Fruit fly (Drosophila melanogaster) whole organism, embryonic: ENCODE data around the gene Drice.

ENCODE experiments used
- Atf6 ChIP-seq: fragments of 200-800 bp; sonication (Bioruptor generic); IDR thresholded peaks from 2 replicates; pipeline ENCODE4 v1.3.6; 2022; ENCODE audit warnings: missing biosample characterization, missing genetic modification characterization
- Bdp1 ChIP-seq: fragments of 200-800 bp; sonication (Bioruptor generic); optimal IDR thresholded peaks from 3 replicates; lab custom pipeline; 2016; ENCODE audit warnings: missing biosample characterization, missing genetic modification characterization
- CG10543 ChIP-seq: fragments of 200-800 bp; sonication (Bioruptor generic); optimal IDR thresholded peaks from 3 replicates; lab custom pipeline; 2017; ENCODE audit warnings: missing biosample characterization, mild to moderate bottlenecking, missing genetic modification characterization, moderate library complexity
- CG10959 ChIP-seq: fragments of 200-800 bp; sonication (Bioruptor generic); IDR thresholded peaks from 2 replicates; pipeline ENCODE4 v1.3.6; 2022; ENCODE audit warnings: missing biosample characterization, missing genetic modification characterization
- CG12391 ChIP-seq: fragments of 200-800 bp; sonication (Bioruptor generic); optimal IDR thresholded peaks from 3 replicates; lab custom pipeline; 2018; ENCODE audit warnings: missing biosample characterization, mild to moderate bottlenecking, missing genetic modification characterization, moderate library complexity
- CG1529 ChIP-seq: fragments of 200-800 bp; sonication (Bioruptor generic); optimal IDR thresholded peaks from 3 replicates; lab custom pipeline; 2018; ENCODE audit warnings: missing biosample characterization, missing genetic modification characterization
- CG1603 ChIP-seq: fragments of 200-800 bp; sonication (Bioruptor generic); optimal IDR thresholded peaks from 2 replicates; lab custom pipeline; 2019; ENCODE audit warnings: missing biosample characterization, mild to moderate bottlenecking, missing genetic modification characterization, moderate library complexity
- CG17328 ChIP-seq: fragments of 200-800 bp; sonication (Bioruptor generic); IDR thresholded peaks from 2 replicates; pipeline ENCODE4 v1.3.6; 2022; ENCODE audit warnings: missing biosample characterization, missing genetic modification characterization
- CG2116 ChIP-seq: fragments of 200-800 bp; sonication (Bioruptor generic); optimal IDR thresholded peaks from 3 replicates; lab custom pipeline; 2018; ENCODE audit warnings: missing biosample characterization, mild to moderate bottlenecking, missing genetic modification characterization
- CG2678 ChIP-seq: fragments of 200-800 bp; sonication (Bioruptor generic); optimal IDR thresholded peaks from 3 replicates; lab custom pipeline; 2019; ENCODE audit warnings: missing biosample characterization, mild to moderate bottlenecking, missing genetic modification characterization, moderate library complexity
- CG3163 ChIP-seq: fragments of 200-800 bp; sonication (Bioruptor generic); optimal IDR thresholded peaks from 3 replicates; lab custom pipeline; 2016; ENCODE audit warnings: missing biosample characterization, missing genetic modification characterization
- CG42726 ChIP-seq: fragments of 200-800 bp; sonication (Bioruptor generic); IDR thresholded peaks from 2 replicates; pipeline ENCODE4 v1.3.6; 2022; ENCODE audit warnings: missing biosample characterization, missing genetic modification characterization; ENCODE audit not compliant: partially characterized antibody
- CG4707 ChIP-seq: fragments of 200-800 bp; sonication (Bioruptor generic); optimal IDR thresholded peaks from 2 replicates; lab custom pipeline; 2018; ENCODE audit warnings: missing biosample characterization, mild to moderate bottlenecking, missing genetic modification characterization, moderate library complexity
- CG6813 ChIP-seq: fragments of 200-800 bp; sonication (Bioruptor generic); optimal IDR thresholded peaks from 2 replicates; lab custom pipeline; 2017; ENCODE audit warnings: missing biosample characterization, missing genetic modification characterization, mild to moderate bottlenecking, moderate library complexity, missing genetic modification reagents
- CG7556 ChIP-seq: fragments of 200-800 bp; sonication (Bioruptor generic); optimal IDR thresholded peaks from 2 replicates; lab custom pipeline; 2017; ENCODE audit warnings: missing biosample characterization, mild to moderate bottlenecking, missing genetic modification characterization
- CG7786 ChIP-seq: fragments of 200-800 bp; sonication (Bioruptor generic); optimal IDR thresholded peaks from 2 replicates; lab custom pipeline; 2016; ENCODE audit warnings: missing biosample characterization, missing genetic modification characterization
- CG7987 ChIP-seq: fragments of 200-800 bp; sonication (Bioruptor generic); optimal IDR thresholded peaks from 2 replicates; lab custom pipeline; 2018; ENCODE audit warnings: missing biosample characterization, mild to moderate bottlenecking, missing genetic modification characterization, moderate library complexity
- CG8924 ChIP-seq: fragments of 200-800 bp; optimal IDR thresholded peaks from 3 replicates; lab custom pipeline; 2019; ENCODE audit warnings: missing biosample characterization, mild to moderate bottlenecking, missing genetic modification characterization, moderate library complexity
- CG8944 ChIP-seq: fragments of 200-800 bp; sonication (Bioruptor generic); optimal IDR thresholded peaks from 3 replicates; lab custom pipeline; 2016; ENCODE audit warnings: missing biosample characterization, missing genetic modification characterization
- CG9932 ChIP-seq: fragments of 200-800 bp; sonication (Bioruptor generic); IDR thresholded peaks from 2 replicates; pipeline ENCODE4 v1.3.6; 2022; ENCODE audit warnings: missing biosample characterization, missing genetic modification characterization
- CHES-1-like ChIP-seq: fragments of 200-800 bp; sonication (Bioruptor generic); optimal IDR thresholded peaks from 2 replicates; lab custom pipeline; 2016; ENCODE audit warnings: missing biosample characterization, missing genetic modification characterization
- Dbx ChIP-seq: fragments of 200-800 bp; sonication (Bioruptor generic); IDR thresholded peaks from 3 replicates; pipeline ENCODE4 v1.3.6; 2022; ENCODE audit warnings: missing biosample characterization, missing genetic modification characterization
- Deaf1 ChIP-seq: fragments of 200-800 bp; optimal IDR thresholded peaks from 3 replicates; lab custom pipeline; 2019; ENCODE audit warnings: missing biosample characterization, mild to moderate bottlenecking, missing genetic modification characterization, moderate library complexity
- Ets65A ChIP-seq: fragments of 200-800 bp; sonication (Bioruptor generic); peaks from one replicate; lab custom pipeline; 2016; ENCODE audit warnings: missing biosample characterization, missing genetic modification characterization
- Fer2 ChIP-seq: fragments of 200-800 bp; sonication (Bioruptor generic); optimal IDR thresholded peaks from 2 replicates; lab custom pipeline; 2018; ENCODE audit warnings: missing biosample characterization, mild to moderate bottlenecking, missing genetic modification characterization, moderate library complexity
- Fer3 ChIP-seq: fragments of 200-800 bp; sonication (Bioruptor generic); optimal IDR thresholded peaks from 2 replicates; lab custom pipeline; 2018; ENCODE audit warnings: missing biosample characterization, mild to moderate bottlenecking, missing genetic modification characterization, moderate library complexity
- Gug ChIP-seq: fragments of 200-800 bp; sonication (Bioruptor generic); IDR thresholded peaks from 4 replicates; pipeline ENCODE4 v1.3.6; 2022; ENCODE audit warnings: missing biosample characterization, missing genetic modification characterization
- Hand ChIP-seq: fragments of 200-800 bp; sonication (Bioruptor generic); optimal IDR thresholded peaks from 2 replicates; lab custom pipeline; 2017; ENCODE audit warnings: mild to moderate bottlenecking, missing biosample characterization, missing genetic modification reagents, missing genetic modification characterization
- Mad ChIP-seq: fragments of 200-800 bp; sonication (Bioruptor generic); optimal IDR thresholded peaks from 2 replicates; lab custom pipeline; 2016; ENCODE audit warnings: missing biosample characterization, missing genetic modification characterization
- Oaz ChIP-seq: fragments of 200-800 bp; sonication (Bioruptor generic); IDR thresholded peaks from 2 replicates; pipeline ENCODE4 v1.3.6; 2022; ENCODE audit warnings: missing biosample characterization, missing genetic modification characterization
- Oli ChIP-seq: fragments of 200-800 bp; sonication (Bioruptor generic); optimal IDR thresholded peaks from 2 replicates; lab custom pipeline; 2018; ENCODE audit warnings: missing biosample characterization, mild to moderate bottlenecking, missing genetic modification characterization, moderate library complexity
- Sry-β ChIP-seq: fragments of 200-800 bp; sonication (Bioruptor generic); optimal IDR thresholded peaks from 2 replicates; lab custom pipeline; 2018; ENCODE audit warnings: missing biosample characterization, mild to moderate bottlenecking, missing genetic modification characterization, moderate library complexity
- Taf1 ChIP-seq: fragments of 200-800 bp; sonication (Bioruptor generic); IDR thresholded peaks from 2 replicates; pipeline ENCODE4 v1.3.6; 2022; ENCODE audit warnings: missing biosample characterization, missing genetic modification characterization
- caup ChIP-seq: fragments of 200-800 bp; sonication (Bioruptor generic); optimal IDR thresholded peaks from 3 replicates; lab custom pipeline; 2017; ENCODE audit warnings: missing biosample characterization, mild to moderate bottlenecking, missing genetic modification characterization, moderate library complexity; ENCODE audit not compliant: severe bottlenecking
- chn ChIP-seq: fragments of 200-800 bp; sonication (Bioruptor generic); optimal IDR thresholded peaks from 2 replicates; lab custom pipeline; 2016; ENCODE audit warnings: missing biosample characterization, missing genetic modification characterization
- cwo ChIP-seq: fragments of 200-800 bp; sonication (Bioruptor generic); optimal IDR thresholded peaks from 3 replicates; lab custom pipeline; 2017; ENCODE audit warnings: missing biosample characterization, missing genetic modification characterization, mild to moderate bottlenecking, moderate library complexity, missing genetic modification reagents
- fd3F ChIP-seq: fragments of 200-800 bp; sonication (Bioruptor generic); optimal IDR thresholded peaks from 2 replicates; lab custom pipeline; 2018; ENCODE audit warnings: missing biosample characterization, mild to moderate bottlenecking, missing genetic modification characterization, moderate library complexity
- fu2 ChIP-seq: fragments of 200-800 bp; sonication (Bioruptor generic); optimal IDR thresholded peaks from 2 replicates; lab custom pipeline; 2016; ENCODE audit warnings: missing biosample characterization, missing genetic modification characterization
- grn ChIP-seq: fragments of 200-800 bp; sonication (Bioruptor generic); optimal IDR thresholded peaks from 3 replicates; lab custom pipeline; 2017; ENCODE audit warnings: missing biosample characterization, missing genetic modification characterization
- gsb-n ChIP-seq: fragments of 200-800 bp; sonication (Bioruptor generic); optimal IDR thresholded peaks from 3 replicates; lab custom pipeline; 2018; ENCODE audit warnings: missing biosample characterization, mild to moderate bottlenecking, missing genetic modification characterization
- lola ChIP-seq, 3 experiments: fragments of >200 bp in 2 of 3; fragments of 200-800 bp in 1 of 3; sonication (Bioruptor generic) in 1 of 3; optimal IDR thresholded peaks; 2 replicates each; lab custom pipeline; 2017 to 2019; ENCODE audit warnings: missing biosample characterization in 3 of 3, missing genetic modification characterization in 3 of 3, mild to moderate bottlenecking in 1 of 3, moderate library complexity in 1 of 3
- lov ChIP-seq, 2 experiments: fragments of 200-800 bp in 1 of 2; fragments of >200 bp in 1 of 2; sonication (Bioruptor generic) in 1 of 2; IDR thresholded peaks in 1 of 2; optimal IDR thresholded peaks in 1 of 2; 2 replicates in 1 of 2; 3 replicates in 1 of 2; pipeline versions ENCODE4 v1.3.6 to Lab custom; 2017 to 2022; ENCODE audit warnings: missing biosample characterization in 1 of 2, missing genetic modification characterization in 1 of 2
- nau ChIP-seq: fragments of 200-800 bp; sonication (Bioruptor generic); optimal IDR thresholded peaks from 3 replicates; lab custom pipeline; 2017; ENCODE audit warnings: missing biosample characterization, mild to moderate bottlenecking, missing genetic modification characterization, missing genetic modification reagents
- nmo ChIP-seq: fragments of 200-800 bp; sonication (Bioruptor generic); optimal IDR thresholded peaks from 2 replicates; lab custom pipeline; 2018; ENCODE audit warnings: missing biosample characterization, mild to moderate bottlenecking, missing genetic modification characterization, moderate library complexity
- repo ChIP-seq: fragments of 200-800 bp; sonication (Bioruptor generic); optimal IDR thresholded peaks from 2 replicates; lab custom pipeline; 2016; ENCODE audit warnings: missing biosample characterization, missing genetic modification characterization
- tup ChIP-seq: fragments of 200-800 bp; sonication (Bioruptor generic); optimal IDR thresholded peaks from 2 replicates; lab custom pipeline; 2016; ENCODE audit warnings: missing biosample characterization, mild to moderate bottlenecking, missing genetic modification characterization, moderate library complexity
- wek ChIP-seq: fragments of 200-800 bp; sonication (Bioruptor generic); optimal IDR thresholded peaks from 3 replicates; lab custom pipeline; 2018; ENCODE audit warnings: missing biosample characterization, mild to moderate bottlenecking, missing genetic modification characterization, moderate library complexity
- zfh2 ChIP-seq: fragments of 200-800 bp; sonication (Bioruptor generic); optimal IDR thresholded peaks from 2 replicates; lab custom pipeline; 2016; ENCODE audit warnings: missing biosample characterization, missing genetic modification characterization

Gene Drice

dm6 chr3R:29798966-29799680, at the start of gene Drice, which contains the start of gene Rnb:
TSS of gene Drice (plus strand) at chr3R:29799658.
TSS of gene Rnb (minus strand) at chr3R:29799354.
- TF ChIP-seq CG4707 (no peak), Deaf1 (tag; lab: Kevin White, UChicago) (no peak), CG7786 (no peak), zfh2 (GFP tag; lab: Kevin White, UChicago) (peak; percentile 18), CG12391 (tag; lab: Kevin White, UChicago) (peak; percentile 63), caup (GFP tag; lab: Kevin White, UChicago) (peak; percentile 17), lola (GFP tag; optimal IDR thresholded peaks at IDR 0.05; lab: Kevin White, UChicago) (peak in 1 of 3 experiments; percentile 54), Sry-β (GFP tag; lab: Kevin White, UChicago) (peak; percentile 44), Atf6 (GFP tag; lab: Robert Waterston, UW) (0 out of 2 replicates have a peak, but pooled peaks have one; percentile 12), cwo (GFP tag; lab: Kevin White, UChicago) (no peak), CG3163 (GFP tag; lab: Kevin White, UChicago) (no peak), CG1603 (tag; lab: Kevin White, UChicago) (no peak), Bdp1 (GFP tag; lab: Kevin White, UChicago) (no peak), Fer2 (tag; lab: Kevin White, UChicago) (peak; percentile 12), Gug (GFP tag; lab: Robert Waterston, UW) (no peak; the same call in 3 of the 4 replicates), CG17328 (GFP tag; lab: Robert Waterston, UW) (peak; percentile 27; the same call in 1 of the 2 replicates), Dbx (peak; percentile 31; the same call in 1 of the 3 replicates), gsb-n (no peak), CG9932 (peak; percentile 72), CG8924 (tag; lab: Kevin White, UChicago) (peak; percentile 70), Oaz (GFP tag; lab: Robert Waterston, UW) (no peak), tup (GFP tag; lab: Kevin White, UChicago) (no peak), Hand (GFP tag; lab: Kevin White, UChicago) (no peak), repo (GFP tag; lab: Kevin White, UChicago) (no peak), Fer3 (tag; lab: Kevin White, UChicago) (no peak), lov (optimal IDR thresholded peaks at IDR 0.05; lab: Kevin White, UChicago) (no peak), lov (GFP tag; IDR thresholded peaks at IDR 0.05; lab: Robert Waterston, UW) (no peak), chn (GFP tag; lab: Kevin White, UChicago) (no peak), CG7987 (GFP tag; lab: Kevin White, UChicago) (peak; percentile 73), CG8944 (GFP tag; lab: Kevin White, UChicago) (no peak), Mad (peak; percentile 3), CG7556 (GFP tag; lab: Kevin White, UChicago) (no peak), wek (GFP tag; lab: Kevin White, UChicago) (peak; percentile 20), CG1529 (no peak), Oli (no peak), CG42726 (no peak), CG2116 (GFP tag; lab: Kevin White, UChicago) (peak; percentile 58), CG2678 (tag; lab: Kevin White, UChicago) (no peak), nau (no peak), CG6813 (GFP tag; lab: Kevin White, UChicago) (peak; percentile 28), fd3F (peak; percentile 28), CG10543 (no peak), grn (GFP tag; lab: Kevin White, UChicago) (no peak), fu2 (GFP tag; lab: Kevin White, UChicago) (no peak), CHES-1-like (GFP tag; lab: Kevin White, UChicago) (no peak), nmo (GFP tag; lab: Kevin White, UChicago) (peak; percentile 68), Ets65A (GFP tag; lab: Kevin White, UChicago) (no peak), CG10959 (GFP tag; lab: Robert Waterston, UW) (0 out of 2 replicates have a peak, but pooled peaks have one; percentile 6), Taf1 (GFP tag; lab: Robert Waterston, UW) (peak; percentile 24; the same call in 1 of the 2 replicates)
